Fruit fly (Drosophila melanogaster): Measurements from ENCODE around the gene CG44774.

CG44774 gene

dm6 chrX:4939788-4940441 is 2.0 kb upstream of the CG44774 start (continued):
- TF ChIP-seq CG15696 (tag; optimal IDR thresholded peaks at IDR 0.05): peak; percentile 98
- peak; percentile 98 for TF ChIP-seq CG17328 (GFP tag; IDR thresholded peaks at IDR 0.05)
- peak; percentile 98 for TF ChIP-seq vvl (GFP tag; IDR thresholded peaks at IDR 0.05)
- TF ChIP-seq chm (GFP tag; IDR thresholded peaks at IDR 0.05): peak; percentile 97
- no peak; the same call in 1 of the 2 replicates for TF ChIP-seq dimm (GFP tag; IDR thresholded peaks at IDR 0.05)
- peak; percentile 65 for TF ChIP-seq CG16779 (GFP tag; IDR thresholded peaks at IDR 0.05)
- TF ChIP-seq ara (GFP tag; IDR thresholded peaks at IDR 0.05): peak; percentile 98
- peak; percentile 73 for TF ChIP-seq cg (GFP tag; optimal IDR thresholded peaks at IDR 0.05)
- no peak for TF ChIP-seq CG6791 (GFP tag; IDR thresholded peaks at IDR 0.05; ENCODE audit: partially characterized antibody)
- TF ChIP-seq rib (GFP tag; IDR thresholded peaks at IDR 0.05): peak; percentile 71
- peak; percentile 84 for TF ChIP-seq Dip3 (GFP tag; optimal IDR thresholded peaks at IDR 0.05)
- peak; percentile 87 for TF ChIP-seq CG3847 (GFP tag; IDR thresholded peaks at IDR 0.05)
- peak; percentile 66 for TF ChIP-seq vfl (GFP tag; optimal IDR thresholded peaks at IDR 0.05)
- no peak for TF ChIP-seq Sin3A (optimal IDR thresholded peaks at IDR 0.05)
- peak; percentile 66 for TF ChIP-seq CG2116 (GFP tag; optimal IDR thresholded peaks at IDR 0.05)
- TF ChIP-seq ftz-f1 (GFP tag; optimal IDR thresholded peaks at IDR 0.05): no peak
- TF ChIP-seq Dref (GFP tag; IDR thresholded peaks at IDR 0.05): no peak
- peak; percentile 90 for TF ChIP-seq Gsc (GFP tag; IDR thresholded peaks at IDR 0.05)
- TF ChIP-seq fu2 (GFP tag; optimal IDR thresholded peaks at IDR 0.05): peak; percentile 80
- peak; percentile 89 for TF ChIP-seq jigr1 (GFP tag; IDR thresholded peaks at IDR 0.05)
- TF ChIP-seq bigmax (GFP tag; optimal IDR thresholded peaks at IDR 0.05): peak; percentile 54
- TF ChIP-seq Atf3 (GFP tag; optimal IDR thresholded peaks at IDR 0.05): peak; percentile 93
- peak; percentile 92 for TF ChIP-seq Spps (tag; optimal IDR thresholded peaks at IDR 0.05)
- TF ChIP-seq CG7987 (GFP tag; optimal IDR thresholded peaks at IDR 0.05): peak; percentile 84
- no peak for TF ChIP-seq CG16813 (GFP tag; IDR thresholded peaks at IDR 0.05; ENCODE audit: partially characterized antibody)
- peak; percentile 92 for TF ChIP-seq ERR (GFP tag; optimal IDR thresholded peaks at IDR 0.05)
- peak; percentile 96 for TF ChIP-seq CG1529 (GFP tag; optimal IDR thresholded peaks at IDR 0.05)
- peak; percentile 93 for TF ChIP-seq repo (GFP tag; optimal IDR thresholded peaks at IDR 0.05)
- TF ChIP-seq CG12659 (GFP tag; optimal IDR thresholded peaks at IDR 0.05): peak; percentile 88
- TF ChIP-seq cato (GFP tag; optimal IDR thresholded peaks at IDR 0.05; ENCODE audit: borderline replicate concordance): peak; percentile 90
- TF ChIP-seq pan (optimal IDR thresholded peaks at IDR 0.05): no peak
- TF ChIP-seq pan (GFP tag; optimal IDR thresholded peaks at IDR 0.05 in 1 of 2, IDR thresholded peaks at IDR 0.05 in 1 of 2): peak in 1 of 2 experiments; percentile 96
- peak; percentile 95 for TF ChIP-seq peb (GFP tag; IDR thresholded peaks at IDR 0.05)
- TF ChIP-seq h (optimal IDR thresholded peaks at IDR 0.05): no peak
- TF ChIP-seq disco-r (GFP tag; optimal IDR thresholded peaks at IDR 0.05): peak; percentile 81
- peak; percentile 68 for TF ChIP-seq CG6854 (GFP tag; optimal IDR thresholded peaks at IDR 0.05)
- TF ChIP-seq Oaz (GFP tag; IDR thresholded peaks at IDR 0.05): peak; percentile 88
- TF ChIP-seq gsb-n (tag; optimal IDR thresholded peaks at IDR 0.05): peak; percentile 91
- peak; percentile 35 for TF ChIP-seq zf30C (GFP tag; optimal IDR thresholded peaks at IDR 0.05)
- TF ChIP-seq tgo (GFP tag; IDR thresholded peaks at IDR 0.05): peak; percentile 95
- TF ChIP-seq Nf-YB (GFP tag; optimal IDR thresholded peaks at IDR 0.05): peak; percentile 73
- TF ChIP-seq CG3065 (GFP tag; optimal IDR thresholded peaks at IDR 0.05): peak; percentile 85
- TF ChIP-seq CG12236 (GFP tag; optimal IDR thresholded peaks at IDR 0.05): peak; percentile 92
- TF ChIP-seq HLHmδ (GFP tag; optimal IDR thresholded peaks at IDR 0.05): peak; percentile 31
- TF ChIP-seq CG11560 (tag; IDR thresholded peaks at IDR 0.05): no peak; the same call in 2 of the 3 replicates
- TF ChIP-seq Antp (GFP tag; optimal IDR thresholded peaks at IDR 0.05): peak; percentile 95
- peak; percentile 86 for TF ChIP-seq en (GFP tag; optimal IDR thresholded peaks at IDR 0.05)
- peak; percentile 85 for TF ChIP-seq CG5180 (GFP tag; optimal IDR thresholded peaks at IDR 0.05)
- peak; percentile 95 for TF ChIP-seq nmo (GFP tag; optimal IDR thresholded peaks at IDR 0.05)
- TF ChIP-seq CG2120 (GFP tag; optimal IDR thresholded peaks at IDR 0.05): peak; percentile 79
- TF ChIP-seq BtbVII (GFP tag; optimal IDR thresholded peaks at IDR 0.05): peak; percentile 82
- peak; percentile 41 for TF ChIP-seq CG3995 (GFP tag; optimal IDR thresholded peaks at IDR 0.05)
